Worm (Caenorhabditis elegans): ENCODE results near the gene nhr-285.
"Not testable (repeated sequence)": the region's sequence is repeated elsewhere in the genome, so short reads cannot be mapped to it uniquely, and the experiment has no call there.

The nhr-285 gene

ce11 chrV:15779128-15779729 is at the start of gene nhr-285, which contains the start of gene irld-52:
TSS of gene nhr-285 (minus strand) at chrV:15779228.
TSS of gene irld-52 (plus strand) at chrV:15779679.
- TF ChIP-seq him-1 (tag; optimal IDR thresholded peaks at IDR 0.05) (no peak), dao-5 (tag; optimal IDR thresholded peaks at IDR 0.05) (no peak), W03F9.2 (tag; optimal IDR thresholded peaks at IDR 0.05) (no peak)

ce11 chrV:15826110-15826509 is 47.1 kb upstream of the nhr-285 start, which contains the start of gene srbc-51:
TSS of gene srbc-51 (plus strand) at chrV:15826410.
- TF ChIP-seq him-1 (tag; optimal IDR thresholded peaks at IDR 0.05) (no peak), W03F9.2 (tag; optimal IDR thresholded peaks at IDR 0.05) (no peak), dao-5 (tag; optimal IDR thresholded peaks at IDR 0.05) (no peak)

- TF ChIP-seq W03F9.2 (tag; optimal IDR thresholded peaks at IDR 0.05) (no peak), him-1 (tag; optimal IDR thresholded peaks at IDR 0.05) (no peak)
Measured at ce11 chrV:15824866-15825265, 45.8 kb upstream of the nhr-285 start, which contains the start of gene srbc-50. TSS of gene srbc-50 (minus strand) at chrV:15824966.

- no peak for TF ChIP-seq dao-5 (tag; optimal IDR thresholded peaks at IDR 0.05)
- no peak for TF ChIP-seq him-1 (tag; optimal IDR thresholded peaks at IDR 0.05)
- no peak for TF ChIP-seq W03F9.2 (tag; optimal IDR thresholded peaks at IDR 0.05)
Measured at ce11 chrV:15821398-15821797, 42.4 kb upstream of the nhr-285 start, which contains the start of gene srbc-49. TSS of gene srbc-49 (plus strand) at chrV:15821698.

ce11 chrV:15819983-15820382 is 41.0 kb upstream of the nhr-285 start, which contains the start of gene srbc-48:
TSS of gene srbc-48 (plus strand) at chrV:15820283.
- TF ChIP-seq dao-5 (tag; optimal IDR thresholded peaks at IDR 0.05) (no peak), W03F9.2 (tag; optimal IDR thresholded peaks at IDR 0.05) (no peak), him-1 (tag; optimal IDR thresholded peaks at IDR 0.05) (no peak)

- TF ChIP-seq dao-5 (tag; optimal IDR thresholded peaks at IDR 0.05) = no peak
- no peak for TF ChIP-seq W03F9.2 (tag; optimal IDR thresholded peaks at IDR 0.05)
- TF ChIP-seq him-1 (tag; optimal IDR thresholded peaks at IDR 0.05) = no peak
Measured at ce11 chrV:15817746-15818145, 38.7 kb upstream of the nhr-285 start, which contains the start of gene abf-3. TSS of gene abf-3 (minus strand) at chrV:15817846.

- TF ChIP-seq W03F9.2 (tag; optimal IDR thresholded peaks at IDR 0.05) (no peak), him-1 (tag; optimal IDR thresholded peaks at IDR 0.05) (no peak), dao-5 (tag; optimal IDR thresholded peaks at IDR 0.05) (no peak)
Measured at ce11 chrV:15815962-15816432, 37.0 kb upstream of the nhr-285 start, which contains the start of the genes fbxa-69 and F54B8.4. TSS of gene fbxa-69 (minus strand) at chrV:15815971. TSS of gene F54B8.4 (plus strand) at chrV:15816382.

- TF ChIP-seq him-1, dao-5, W03F9.2 (tag; optimal IDR thresholded peaks at IDR 0.05): not testable (repeated sequence)
Measured at ce11 chrV:15811982-15812381, 33.0 kb upstream of the nhr-285 start, which contains the start of gene nhr-282. TSS of gene nhr-282 (plus strand) at chrV:15812282.

- TF ChIP-seq dao-5 (tag; optimal IDR thresholded peaks at IDR 0.05) = no peak
- TF ChIP-seq him-1 (tag; optimal IDR thresholded peaks at IDR 0.05) = no peak
- no peak for TF ChIP-seq W03F9.2 (tag; optimal IDR thresholded peaks at IDR 0.05)
Measured at ce11 chrV:15810446-15810845, 31.4 kb upstream of the nhr-285 start, which contains the start of gene F54B8.1. TSS of gene F54B8.1 (plus strand) at chrV:15810746.

ce11 chrV:15809543-15809942 is 30.5 kb upstream of the nhr-285 start, which contains the start of gene srsx-36:
TSS of gene srsx-36 (minus strand) at chrV:15809643.
- TF ChIP-seq him-1 (tag; optimal IDR thresholded peaks at IDR 0.05) (no peak), W03F9.2 (tag; optimal IDR thresholded peaks at IDR 0.05) (no peak), dao-5 (tag; optimal IDR thresholded peaks at IDR 0.05) (no peak)

ce11 chrV:15807420-15807819 is 28.4 kb upstream of the nhr-285 start, which contains the start of gene srsx-38:
TSS of gene srsx-38 (minus strand) at chrV:15807520.
- TF ChIP-seq dao-5, W03F9.2, him-1 (tag; optimal IDR thresholded peaks at IDR 0.05): not testable (repeated sequence)

- TF ChIP-seq him-1, dao-5, W03F9.2 (tag; optimal IDR thresholded peaks at IDR 0.05): not testable (repeated sequence)
Measured at ce11 chrV:15803748-15804147, 24.7 kb upstream of the nhr-285 start, which contains the start of gene T26E4.18. TSS of gene T26E4.18 (minus strand) at chrV:15803848.

- TF ChIP-seq W03F9.2, dao-5, him-1 (tag; optimal IDR thresholded peaks at IDR 0.05): not testable (repeated sequence)
Measured at ce11 chrV:15803079-15803478, 24.1 kb upstream of the nhr-285 start, which contains the start of gene srd-27. TSS of gene srd-27 (plus strand) at chrV:15803379.

ce11 chrV:15802623-15803022 is 23.6 kb upstream of the nhr-285 start, which contains the start of gene T26E4.9:
TSS of gene T26E4.9 (minus strand) at chrV:15802723.
- not testable (repeated sequence) for TF ChIP-seq him-1, W03F9.2, dao-5 (tag; optimal IDR thresholded peaks at IDR 0.05)

Measured in whole organism, L4/young adult.